Worm (Caenorhabditis elegans) whole organism, midembryonic: ENCODE results near the gene Y46H3A.4.

Experiments used
- T22C8.4 ChIP-seq: fragments of 200-800 bp; sonication (Bioruptor generic); IDR thresholded peaks from 2 replicates; pipeline ENCODE4 v1.3.6; 2022; ENCODE audit warnings: missing genetic modification characterization, missing compliant biosample characterization
- cog-1 ChIP-seq: sonication (generic microtip); optimal IDR thresholded peaks from 2 replicates; lab custom pipeline; 2016; ENCODE audit warnings: missing genetic modification characterization, missing compliant biosample characterization
- flt-1 ChIP-seq: fragments of 200-800 bp; sonication (Bioruptor generic); IDR thresholded peaks from 2 replicates; pipeline ENCODE4 v1.3.6; 2022; ENCODE audit warnings: missing genetic modification characterization, missing compliant biosample characterization
- klf-2 ChIP-seq: fragments of 200-800 bp; sonication (Bioruptor generic); conservative IDR thresholded peaks from 2 replicates; pipeline ENCODE4 v1.3.6; 2022; ENCODE audit warnings: missing genetic modification reagents, missing genetic modification characterization, missing compliant biosample characterization
- med-1 ChIP-seq: sonication (generic microtip); optimal IDR thresholded peaks from 2 replicates; lab custom pipeline; 2017; ENCODE audit warnings: missing genetic modification characterization, mild to moderate bottlenecking, missing compliant biosample characterization, antibody characterized with exemption, missing genetic modification reagents; ENCODE audit not compliant: insufficient read depth
- ref-1 ChIP-seq: fragments of 200-800 bp; sonication (Bioruptor generic); conservative IDR thresholded peaks from 2 replicates; pipeline ENCODE4 v1.3.6; 2022; ENCODE audit warnings: missing genetic modification reagents, missing genetic modification characterization, missing compliant biosample characterization
- tab-1 ChIP-seq: fragments of 200-800 bp; sonication (Bioruptor generic); IDR thresholded peaks from 2 replicates; pipeline ENCODE4 v1.3.6; 2022; ENCODE audit warnings: missing genetic modification characterization, missing compliant biosample characterization
- ztf-23 ChIP-seq: fragments of 200-800 bp; sonication (Bioruptor generic); IDR thresholded peaks from 2 replicates; pipeline ENCODE4 v1.3.6; 2022; ENCODE audit warnings: missing genetic modification reagents, missing genetic modification characterization, missing compliant biosample characterization
- ztf-29 ChIP-seq: fragments of 200-800 bp; sonication (Bioruptor generic); IDR thresholded peaks from 2 replicates; pipeline ENCODE4 v1.3.6; 2022; ENCODE audit warnings: missing genetic modification reagents, missing genetic modification characterization, missing compliant biosample characterization

Y46H3A.4 gene

DNA sequence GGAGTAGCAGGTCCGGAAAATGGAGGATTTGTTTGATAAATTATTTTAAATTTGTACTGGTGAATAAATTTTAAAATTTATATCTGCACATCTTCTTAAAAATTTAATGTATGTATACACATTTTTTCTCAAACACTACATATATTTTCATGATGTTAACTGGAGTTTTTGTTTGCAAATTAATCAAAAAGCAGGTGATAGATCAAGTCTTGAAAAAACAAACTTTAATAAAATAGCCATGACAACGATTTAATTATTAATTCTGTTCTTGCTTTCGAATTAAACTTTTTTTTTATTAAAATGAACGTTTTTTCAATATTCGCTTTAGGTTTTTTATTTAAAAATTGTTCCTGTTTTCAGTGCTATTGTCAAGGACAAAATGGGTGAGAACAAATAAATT, 16.7 kb downstream of the Y46H3A.4 start, which contains the start of gene F36H9.1:
Gene F36H9.1, plus strand, starts transcription at position 301 of the 400 bp plus-strand sequence.
- TF ChIP-seq cog-1 (tag; lab: Kevin White, UChicago) = no peak
- TF ChIP-seq ztf-29 (GFP tag; lab: Robert Waterston, UW) = no peak
- TF ChIP-seq ztf-23 (GFP tag; lab: Robert Waterston, UW) = no peak
- TF ChIP-seq klf-2 = no peak
- TF ChIP-seq T22C8.4 = no peak
- TF ChIP-seq med-1 (GFP tag; lab: Kevin White, UChicago) = no peak
- no peak for TF ChIP-seq tab-1 (GFP tag; lab: Robert Waterston, UW)
- TF ChIP-seq ref-1 = no peak
- TF ChIP-seq flt-1 = no peak

- TF ChIP-seq flt-1 = no peak
- no peak for TF ChIP-seq klf-2
These were observed 21.4 kb downstream of the Y46H3A.4 start for ce11 chrV:1789495-1789894.

DNA sequence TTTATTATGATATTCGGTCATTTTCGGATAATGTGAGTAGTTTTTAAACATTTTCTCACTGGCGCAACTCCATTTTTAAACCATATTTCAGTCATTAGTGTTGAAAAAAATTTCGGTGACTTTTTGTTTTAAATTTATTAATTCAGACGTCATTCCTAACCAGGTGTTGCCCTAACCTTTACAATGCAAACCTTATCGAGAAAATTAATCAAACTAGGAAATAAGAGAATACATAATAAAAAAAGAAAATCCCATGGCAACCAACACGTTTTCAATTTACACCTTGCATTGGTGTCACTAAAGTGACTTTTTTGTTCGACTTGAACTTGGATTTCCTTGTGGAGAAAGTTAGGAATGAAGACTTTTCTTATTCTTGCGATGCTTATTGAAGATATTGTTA, 22.8 kb downstream of the Y46H3A.4 start, which contains the start of gene F36H9.2:
Gene F36H9.2, plus strand, starts transcription at position 301 of the 400 bp plus-strand sequence.
- TF ChIP-seq med-1 (GFP tag; lab: Kevin White, UChicago) = no peak
- no peak for TF ChIP-seq flt-1
- TF ChIP-seq ztf-29 (GFP tag; lab: Robert Waterston, UW) = no peak
- TF ChIP-seq T22C8.4 = no peak
- no peak for TF ChIP-seq cog-1 (tag; lab: Kevin White, UChicago)

- TF ChIP-seq flt-1 (no peak), ztf-23 (GFP tag; lab: Robert Waterston, UW) (no peak), T22C8.4 (no peak), klf-2 (no peak), tab-1 (GFP tag; lab: Robert Waterston, UW) (no peak), cog-1 (tag; lab: Kevin White, UChicago) (no peak)
These were observed 29.0 kb downstream of the Y46H3A.4 start, which contains the start of gene F36H9.5 for ce11 chrV:1781922-1782321. TSS of gene F36H9.5 (minus strand) at chrV:1782022.

DNA sequence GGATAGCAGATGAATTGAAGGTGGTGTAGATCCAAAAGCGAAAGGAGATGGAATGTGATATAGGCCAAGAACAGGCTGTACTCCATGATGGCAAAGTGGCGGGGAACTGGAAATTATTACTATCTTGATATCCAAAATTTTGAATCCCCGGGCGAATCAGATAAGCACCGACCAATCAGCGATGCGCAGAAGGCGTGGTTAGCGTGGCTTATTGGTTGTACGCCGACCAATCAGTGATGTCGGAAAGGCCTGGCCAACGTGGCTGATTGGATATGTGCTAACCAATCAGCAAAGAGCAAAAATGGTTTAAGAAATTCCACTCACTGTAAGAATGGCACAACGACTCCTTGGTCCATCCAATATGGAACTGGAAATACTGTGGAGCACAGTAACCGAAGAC, 30.9 kb downstream of the Y46H3A.4 start:
- TF ChIP-seq ztf-23 (GFP tag; lab: Robert Waterston, UW) = no peak
- no peak for TF ChIP-seq tab-1 (GFP tag; lab: Robert Waterston, UW)
- no peak for TF ChIP-seq cog-1 (tag; lab: Kevin White, UChicago)
- no peak for TF ChIP-seq med-1 (GFP tag; lab: Kevin White, UChicago)
- TF ChIP-seq flt-1 = no peak
- no peak for TF ChIP-seq ztf-29 (GFP tag; lab: Robert Waterston, UW)
- TF ChIP-seq klf-2 = no peak
- no peak for TF ChIP-seq T22C8.4
- TF ChIP-seq ref-1 = no peak

DNA sequence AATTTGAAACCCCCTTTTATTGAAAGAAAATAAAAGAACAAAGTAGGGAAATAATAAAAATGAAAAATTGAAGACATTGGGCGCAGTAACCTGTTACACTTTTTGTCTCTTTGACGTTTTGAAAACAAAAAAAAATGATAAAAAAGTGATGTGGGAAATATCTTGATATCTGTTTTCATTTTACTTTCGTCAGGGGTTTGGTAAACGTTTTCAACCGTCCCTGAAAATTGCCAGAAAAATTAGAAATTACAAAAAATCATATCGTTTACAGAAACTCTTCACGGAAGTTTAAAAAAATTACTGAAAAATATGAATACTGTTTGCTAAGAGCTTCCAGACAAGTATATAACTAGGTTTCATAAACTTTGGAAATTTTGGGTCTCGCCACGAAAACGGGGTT, 31.8 kb downstream of the Y46H3A.4 start, which contains the start of gene F36H9.4:
Gene F36H9.4, minus strand, starts transcription at position 101 of the 400 bp plus-strand sequence.
- no peak for TF ChIP-seq ztf-29 (GFP tag; lab: Robert Waterston, UW)
- TF ChIP-seq T22C8.4 = no peak
- no peak for TF ChIP-seq flt-1
- no peak for TF ChIP-seq med-1 (GFP tag; lab: Kevin White, UChicago)
- no peak for TF ChIP-seq klf-2
- TF ChIP-seq tab-1 (GFP tag; lab: Robert Waterston, UW) = no peak
- no peak for TF ChIP-seq cog-1 (tag; lab: Kevin White, UChicago)
- TF ChIP-seq ref-1 = no peak
- TF ChIP-seq ztf-23 (GFP tag; lab: Robert Waterston, UW) = no peak

- TF ChIP-seq med-1 (GFP tag; lab: Kevin White, UChicago) (no peak), cog-1 (tag; lab: Kevin White, UChicago) (no peak), T22C8.4 (no peak), klf-2 (no peak), flt-1 (no peak), ztf-23 (GFP tag; lab: Robert Waterston, UW) (no peak), ztf-29 (GFP tag; lab: Robert Waterston, UW) (no peak), tab-1 (GFP tag; lab: Robert Waterston, UW) (no peak), ref-1 (no peak)
These were observed 35.9 kb downstream of the Y46H3A.4 start, which contains the start of gene F36H9.7 for ce11 chrV:1774874-1775589. TSS of gene F36H9.7 (minus strand) at chrV:1774924.

ce11 chrV:1773120-1773519, 37.8 kb downstream of the Y46H3A.4 start:
- TF ChIP-seq ztf-23 (GFP tag; lab: Robert Waterston, UW) (no peak), tab-1 (GFP tag; lab: Robert Waterston, UW) (no peak), med-1 (GFP tag; lab: Kevin White, UChicago) (no peak), flt-1 (no peak), ztf-29 (GFP tag; lab: Robert Waterston, UW) (no peak), klf-2 (no peak), cog-1 (tag; lab: Kevin White, UChicago) (no peak), T22C8.4 (no peak), ref-1 (no peak)

ce11 chrV:1771727-1772126, 39.2 kb downstream of the Y46H3A.4 start, which contains the start of gene dhs-13:
TSS of gene dhs-13 (minus strand) at chrV:1771734.
- TF ChIP-seq med-1 (GFP tag; lab: Kevin White, UChicago) = no peak
- TF ChIP-seq tab-1 (GFP tag; lab: Robert Waterston, UW) = no peak
- TF ChIP-seq cog-1 (tag; lab: Kevin White, UChicago) = no peak
- TF ChIP-seq ref-1 = no peak
- TF ChIP-seq ztf-23 (GFP tag; lab: Robert Waterston, UW) = no peak
- no peak for TF ChIP-seq flt-1
- TF ChIP-seq klf-2 = no peak
- TF ChIP-seq ztf-29 (GFP tag; lab: Robert Waterston, UW) = no peak
- no peak for TF ChIP-seq T22C8.4

DNA sequence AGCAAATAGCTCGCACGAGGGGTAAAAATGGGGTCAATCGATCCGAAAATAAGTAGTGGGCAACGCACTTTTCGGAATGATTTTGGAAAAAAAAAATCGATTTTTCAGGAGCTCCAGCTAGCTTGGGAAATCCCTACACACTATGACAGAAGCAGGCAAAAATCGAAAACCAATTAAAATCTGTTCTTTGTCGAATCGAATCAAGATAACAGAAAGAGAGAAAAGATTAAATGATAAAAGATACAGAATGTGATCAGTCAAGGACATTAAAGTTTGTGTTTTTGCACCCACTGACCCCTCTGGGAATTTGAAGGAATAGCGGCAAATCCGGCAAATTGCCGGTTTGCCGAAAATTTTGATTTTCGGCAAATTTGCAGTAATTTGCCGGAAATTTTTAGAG, 43.5 kb downstream of the Y46H3A.4 start:
- no peak for TF ChIP-seq tab-1 (GFP tag; lab: Robert Waterston, UW)
- no peak for TF ChIP-seq ztf-29 (GFP tag; lab: Robert Waterston, UW)
- TF ChIP-seq cog-1 (tag; lab: Kevin White, UChicago) = no peak
- no peak for TF ChIP-seq med-1 (GFP tag; lab: Kevin White, UChicago)
- TF ChIP-seq klf-2 = no peak
- no peak for TF ChIP-seq flt-1
- TF ChIP-seq ztf-23 (GFP tag; lab: Robert Waterston, UW) = no peak
- TF ChIP-seq T22C8.4 = no peak
- no peak for TF ChIP-seq ref-1
